Fruit fly (Drosophila melanogaster): Measurements from ENCODE around the gene woc.

- no peak for TF ChIP-seq Pif1A (GFP tag; optimal IDR thresholded peaks at IDR 0.05)
- no peak for TF ChIP-seq CG14655 (GFP tag; optimal IDR thresholded peaks at IDR 0.05)
- no peak for TF ChIP-seq CG15710 (tag; optimal IDR thresholded peaks at IDR 0.05)
- no peak for TF ChIP-seq CG12605 (GFP tag; IDR thresholded peaks at IDR 0.05)
- TF ChIP-seq CG17806 (tag; optimal IDR thresholded peaks at IDR 0.05), result no peak
- no peak for TF ChIP-seq EcR (GFP tag; optimal IDR thresholded peaks at IDR 0.05)
- no peak for TF ChIP-seq Ets98B (GFP tag; IDR thresholded peaks at IDR 0.05)
- no peak for TF ChIP-seq Snoo (tag; optimal IDR thresholded peaks at IDR 0.05)
These were observed 34.5 kb downstream of the woc start, which contains the start of gene CG42814 for dm6 chr3R:27229368-27229767.
